Fruit fly (Drosophila melanogaster) whole organism: Measurements from ENCODE around the gene CG8927.

Experiments used
- CG8478 ChIP-seq: fragments of >200 bp; optimal IDR thresholded peaks from 2 replicates; lab custom pipeline; 2018; ENCODE audit warnings: inconsistent platforms
- Dll ChIP-seq: fragments of >200 bp; optimal IDR thresholded peaks from 2 replicates; lab custom pipeline; 2017
- EcR ChIP-seq, 2 experiments: fragments of >200 bp; optimal IDR thresholded peaks; 2 replicates each; lab custom pipeline; 2017; ENCODE audit warnings: missing biosample characterization in 2 of 2, missing genetic modification characterization in 2 of 2, missing genetic modification reagents in 2 of 2
- pan ChIP-seq: fragments of >200 bp; optimal IDR thresholded peaks from 2 replicates; lab custom pipeline; 2017
- psq ChIP-seq: fragments of >200 bp; optimal IDR thresholded peaks from 2 replicates; lab custom pipeline; 2017
- usp ChIP-seq: fragments of >200 bp; optimal IDR thresholded peaks from 2 replicates; lab custom pipeline; 2017; ENCODE audit warnings: missing biosample characterization, missing genetic modification characterization, mixed read lengths

DNA sequence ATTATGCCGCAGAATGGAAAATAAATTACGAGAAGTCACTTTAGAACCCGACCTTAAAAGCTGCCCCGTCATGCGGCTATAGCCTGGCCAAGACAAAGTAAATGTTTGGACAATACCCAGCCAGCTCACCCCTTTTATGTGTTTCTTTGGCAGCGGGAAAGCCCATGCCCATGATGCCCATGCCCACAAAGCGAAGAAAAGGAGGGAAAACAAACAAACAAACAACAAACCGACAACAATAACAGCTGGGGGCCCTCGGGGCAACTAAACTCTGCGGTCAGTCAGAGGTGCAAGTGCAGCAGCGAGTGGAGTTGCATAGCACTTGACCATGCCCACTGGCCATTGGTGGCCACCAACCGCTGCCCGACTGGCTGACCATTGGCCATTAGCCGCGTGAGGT, 45.2 kb upstream of the CG8927 start:
- no peak for TF ChIP-seq psq
- no peak for TF ChIP-seq CG8478
- no peak for TF ChIP-seq pan (lab: Kevin White, UChicago)
- no peak for TF ChIP-seq usp
- no peak for TF ChIP-seq Dll (lab: Kevin White, UChicago)
- no peak for TF ChIP-seq EcR (GFP tag; optimal IDR thresholded peaks at IDR 0.05; lab: Kevin White, UChicago)
